Worm (Caenorhabditis elegans): Measurements from ENCODE around the gene srz-101.

Gene srz-101

DNA sequence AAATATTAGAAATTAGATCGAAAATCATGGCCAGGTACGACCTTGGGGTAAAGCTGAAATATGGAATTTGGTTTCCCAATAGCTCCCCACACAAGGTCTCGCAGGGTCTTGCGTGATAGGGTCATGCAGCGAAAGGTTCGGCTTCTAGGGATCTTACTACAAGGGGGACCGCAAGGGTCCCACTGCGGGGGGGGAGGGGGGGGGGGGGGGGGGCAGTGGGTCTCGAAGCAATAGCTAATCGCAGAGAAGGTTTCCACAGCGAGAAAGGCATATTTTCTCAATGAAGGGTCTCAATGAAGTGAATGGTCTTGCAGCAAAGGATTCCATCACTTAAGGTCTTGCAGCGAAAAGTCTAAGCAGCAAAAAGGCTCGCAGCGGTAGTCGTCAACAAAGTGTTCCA, 1.6 kb upstream of the srz-101 start:
- no peak for TF ChIP-seq unc-62 (GFP tag; optimal IDR thresholded peaks at IDR 0.05)
- no peak for TF ChIP-seq nhr-23 (tag; optimal IDR thresholded peaks at IDR 0.05)
- no peak for TF ChIP-seq fos-1 (tag; optimal IDR thresholded peaks at IDR 0.05)
- TF ChIP-seq egl-5 (tag; optimal IDR thresholded peaks at IDR 0.05) = no peak
- no peak for TF ChIP-seq R02D3.7 (tag; optimal IDR thresholded peaks at IDR 0.05)
- no peak for TF ChIP-seq aly-2 (tag; optimal IDR thresholded peaks at IDR 0.05)
- no peak for TF ChIP-seq nhr-237 (tag; optimal IDR thresholded peaks at IDR 0.05)
- TF ChIP-seq fkh-2 (tag; optimal IDR thresholded peaks at IDR 0.05) = no peak

DNA sequence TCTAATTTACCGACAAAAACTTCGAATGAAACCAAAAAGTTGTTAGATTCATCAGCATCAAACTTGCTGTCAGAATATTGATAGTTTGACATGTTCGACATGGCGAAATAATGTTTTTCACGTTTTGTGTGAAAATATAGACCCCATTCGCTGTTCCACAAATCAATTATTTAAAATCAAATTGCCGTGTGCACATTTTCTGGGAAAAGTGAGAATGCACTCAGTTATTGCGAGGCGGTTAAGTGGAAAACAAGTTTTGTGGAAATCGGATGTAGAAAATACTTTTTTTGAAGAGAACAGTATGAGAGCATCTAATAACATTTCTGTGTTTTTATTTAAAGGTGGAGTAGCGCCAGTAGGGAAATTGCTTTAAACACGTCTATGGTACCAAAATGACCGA, 906 bp upstream of the srz-101 start, which contains the start of gene srw-42:
Gene srw-42 (minus strand): TSS at position 101 of the 400 bp plus-strand sequence.
- TF ChIP-seq egl-27 (tag; optimal IDR thresholded peaks at IDR 0.05) = no peak

DNA sequence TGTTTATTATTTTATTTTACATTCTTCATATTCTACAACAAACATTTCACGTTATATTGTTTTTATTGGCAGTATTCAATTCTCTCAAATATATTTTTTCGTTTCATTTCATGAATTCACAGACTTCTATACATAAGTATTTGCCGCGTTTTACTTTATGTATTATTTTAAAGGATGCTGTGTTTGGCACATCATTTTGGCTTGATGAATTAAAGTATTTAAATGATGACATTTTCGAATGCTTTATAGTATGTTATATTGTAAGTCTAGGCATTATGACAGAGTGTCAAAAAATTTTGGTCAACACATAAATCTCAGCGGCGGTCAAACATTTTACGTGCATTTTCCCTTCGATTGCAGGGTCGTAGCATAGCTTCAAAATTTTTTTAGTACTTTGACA, 861 bp downstream of the srz-101 start:
- no peak for TF ChIP-seq mdl-1 (tag; optimal IDR thresholded peaks at IDR 0.05)
- TF ChIP-seq elt-3 (tag; optimal IDR thresholded peaks at IDR 0.05) = no peak
- no peak for TF ChIP-seq lsy-12 (tag; optimal IDR thresholded peaks at IDR 0.05)
- TF ChIP-seq eor-1 (tag; optimal IDR thresholded peaks at IDR 0.05) = no peak
- TF ChIP-seq nhr-28 (tag; optimal IDR thresholded peaks at IDR 0.05) = no peak
- TF ChIP-seq ceh-9 (tag; optimal IDR thresholded peaks at IDR 0.05) = no peak
- TF ChIP-seq elt-1 (tag; optimal IDR thresholded peaks at IDR 0.05) = no peak
- no peak for TF ChIP-seq pqm-1 (tag; optimal IDR thresholded peaks at IDR 0.05)
- no peak for TF ChIP-seq nhr-67 (tag; optimal IDR thresholded peaks at IDR 0.05)
- no peak for TF ChIP-seq lin-39 (tag; optimal IDR thresholded peaks at IDR 0.05)
- TF ChIP-seq ceh-82 (tag; optimal IDR thresholded peaks at IDR 0.05) = no peak
- no peak for TF ChIP-seq nhr-76 (tag; optimal IDR thresholded peaks at IDR 0.05)
- no peak for TF ChIP-seq hmg-11 (tag; optimal IDR thresholded peaks at IDR 0.05)
- no peak for TF ChIP-seq lin-15B (tag; optimal IDR thresholded peaks at IDR 0.05)
- TF ChIP-seq nhr-12 (tag; optimal IDR thresholded peaks at IDR 0.05) = no peak
- no peak for TF ChIP-seq egl-27 (tag; optimal IDR thresholded peaks at IDR 0.05)
- TF ChIP-seq unc-62 (GFP tag; optimal IDR thresholded peaks at IDR 0.05) = no peak

DNA sequence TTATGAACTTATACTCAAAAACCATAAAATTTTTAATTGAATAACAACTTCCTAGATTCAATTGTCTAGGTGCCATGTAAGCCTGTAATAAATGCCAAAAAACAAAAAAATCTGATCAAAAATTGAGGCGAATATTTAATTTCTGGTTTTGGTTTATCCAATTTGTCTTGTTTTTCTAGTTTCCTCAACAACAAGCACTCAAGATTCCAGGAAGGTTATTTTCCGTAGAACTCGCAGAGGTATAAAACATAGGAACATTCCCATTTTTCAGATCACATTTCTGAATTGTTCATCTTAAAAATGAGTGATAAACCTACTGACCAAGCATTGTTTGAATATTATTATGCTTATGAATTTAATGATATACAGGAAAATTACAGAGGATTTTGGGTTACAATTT, 2.5 kb downstream of the srz-101 start, which contains the start of gene srw-41:
Gene srw-41 (plus strand): TSS at position 301 of the 400 bp plus-strand sequence.
- TF ChIP-seq elt-3 (tag; optimal IDR thresholded peaks at IDR 0.05) (no peak), fkh-2 (tag; optimal IDR thresholded peaks at IDR 0.05) (no peak)

DNA sequence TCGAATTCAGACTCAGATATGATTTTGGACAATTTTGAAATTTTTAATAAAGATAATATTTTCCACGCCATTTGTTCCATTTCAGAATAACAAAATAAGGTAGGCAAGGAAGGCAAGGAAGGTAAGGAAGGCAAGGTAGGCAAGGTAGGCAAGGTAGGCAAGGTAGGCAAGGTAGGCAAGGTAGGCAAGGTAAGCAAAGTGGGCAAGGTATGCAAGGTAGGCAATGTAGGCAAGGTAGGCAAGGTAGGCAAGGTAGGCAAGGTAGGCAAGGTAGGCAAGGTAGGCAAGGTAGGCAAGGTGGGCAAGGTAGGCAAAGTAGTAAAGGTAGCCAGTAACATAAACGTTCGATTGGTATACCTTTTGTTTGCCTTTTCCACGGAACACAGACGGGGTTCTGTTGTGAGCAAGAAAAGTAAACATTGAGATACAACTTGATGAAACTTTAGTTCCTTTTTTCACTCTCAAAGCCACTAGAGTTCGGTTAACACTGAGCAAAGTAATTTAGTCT, 5.2 kb downstream of the srz-101 start, which contains the start of gene Y70C5C.1:
Gene Y70C5C.1 (plus strand): TSS at position 458 of the 508 bp plus-strand sequence.
- TF ChIP-seq mml-1 (tag; optimal IDR thresholded peaks at IDR 0.05) (no peak), nhr-12 (tag; optimal IDR thresholded peaks at IDR 0.05) (no peak), nfya-1 (tag; optimal IDR thresholded peaks at IDR 0.05; ENCODE audit: insufficient read depth) (no peak), pha-4 (tag; optimal IDR thresholded peaks at IDR 0.05) (no peak), nhr-67 (tag; optimal IDR thresholded peaks at IDR 0.05) (no peak), ama-1 (optimal IDR thresholded peaks at IDR 0.05) (no peak), eor-1 (tag; optimal IDR thresholded peaks at IDR 0.05) (no peak), nhr-237 (tag; optimal IDR thresholded peaks at IDR 0.05) (no peak), egl-27 (tag; optimal IDR thresholded peaks at IDR 0.05) (no peak), lin-15B (tag; optimal IDR thresholded peaks at IDR 0.05) (no peak), nhr-23 (tag; optimal IDR thresholded peaks at IDR 0.05) (no peak)

DNA sequence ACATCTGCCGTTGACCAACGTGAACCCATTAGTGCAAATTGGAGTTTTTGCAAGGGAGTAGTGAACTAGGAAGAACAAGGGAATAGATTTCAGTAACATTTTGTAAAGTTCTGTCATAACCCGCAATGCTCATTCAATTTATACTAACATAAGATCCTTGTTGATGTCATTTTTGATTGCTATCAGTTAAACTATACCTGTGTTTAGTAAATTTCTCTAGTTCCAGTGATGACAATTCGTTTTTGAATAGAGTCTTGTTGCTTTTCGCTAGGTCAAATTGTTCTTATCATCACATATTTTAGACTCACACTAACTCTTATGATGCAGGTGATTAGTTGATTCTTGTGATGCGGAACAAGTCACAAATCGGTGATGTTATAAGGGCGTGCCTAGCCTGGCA, 11.9 kb downstream of the srz-101 start, which contains the start of gene clec-9:
Gene clec-9 (minus strand): TSS at position 101 of the 400 bp plus-strand sequence.
- TF ChIP-seq fkh-10 (GFP tag; optimal IDR thresholded peaks at IDR 0.05) (no peak), skn-1 (tag; optimal IDR thresholded peaks at IDR 0.05) (no peak)

DNA sequence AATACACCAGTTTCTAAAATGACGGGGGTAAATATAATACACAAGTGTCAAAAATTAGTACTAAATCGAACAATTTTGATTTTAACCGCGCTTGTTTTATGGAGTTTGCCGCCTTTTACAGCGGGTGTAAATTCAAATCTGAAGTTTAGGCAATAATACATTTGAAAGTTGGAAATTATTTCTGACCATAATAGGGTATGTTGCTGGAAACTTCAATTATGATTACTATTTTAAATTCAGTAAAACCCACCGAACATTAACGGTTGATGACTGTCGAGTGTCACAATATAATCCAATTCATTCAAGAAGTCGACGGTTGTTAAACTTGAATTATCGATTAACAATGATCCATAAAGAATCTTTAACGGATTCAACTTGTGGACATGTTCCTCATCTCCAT, 19.2 kb downstream of the srz-101 start:
- TF ChIP-seq nhr-76 (tag; optimal IDR thresholded peaks at IDR 0.05) = no peak
- no peak for TF ChIP-seq tbx-2 (tag; optimal IDR thresholded peaks at IDR 0.05)
- no peak for TF ChIP-seq unc-39 (tag; optimal IDR thresholded peaks at IDR 0.05)
- no peak for TF ChIP-seq jun-1 (tag; optimal IDR thresholded peaks at IDR 0.05)
- TF ChIP-seq egl-27 (tag; optimal IDR thresholded peaks at IDR 0.05) = no peak
- no peak for TF ChIP-seq lin-15B (tag; optimal IDR thresholded peaks at IDR 0.05)
- TF ChIP-seq egl-5 (tag; optimal IDR thresholded peaks at IDR 0.05) = no peak
- TF ChIP-seq ceh-28 (tag; optimal IDR thresholded peaks at IDR 0.05) = no peak
- no peak for TF ChIP-seq pha-4 (tag; optimal IDR thresholded peaks at IDR 0.05)
- no peak for TF ChIP-seq ceh-16 (tag; optimal IDR thresholded peaks at IDR 0.05)
- TF ChIP-seq fos-1 (tag; optimal IDR thresholded peaks at IDR 0.05) = no peak
- TF ChIP-seq aly-2 (tag; optimal IDR thresholded peaks at IDR 0.05) = no peak
- no peak for TF ChIP-seq ZK546.5 (tag; optimal IDR thresholded peaks at IDR 0.05)
- TF ChIP-seq elt-1 (tag; optimal IDR thresholded peaks at IDR 0.05) = no peak
- TF ChIP-seq nhr-77 (tag; optimal IDR thresholded peaks at IDR 0.05) = no peak
- TF ChIP-seq nhr-23 (tag; optimal IDR thresholded peaks at IDR 0.05) = no peak
- no peak for TF ChIP-seq fkh-10 (GFP tag; optimal IDR thresholded peaks at IDR 0.05)
- no peak for TF ChIP-seq sea-2 (GFP tag; optimal IDR thresholded peaks at IDR 0.05)
- TF ChIP-seq mdl-1 (tag; optimal IDR thresholded peaks at IDR 0.05) = no peak
- no peak for TF ChIP-seq skn-1 (tag; optimal IDR thresholded peaks at IDR 0.05)
